Fruit fly (Drosophila melanogaster) whole organism, embryonic: ENCODE results near the gene CG8176.
A peak's percentile ranks its signal among the peaks of the same experiment; 100 is the strongest.

Source experiments
- Ada2b ChIP-seq: fragments of 200-800 bp; sonication (Bioruptor generic); IDR thresholded peaks from 2 replicates; pipeline ENCODE4 v1.3.6; 2022; ENCODE audit warnings: missing biosample characterization, missing genetic modification characterization
- Atf3 ChIP-seq: fragments of 200-800 bp; sonication (Bioruptor generic); optimal IDR thresholded peaks from 3 replicates; lab custom pipeline; 2016; ENCODE audit warnings: missing biosample characterization, missing genetic modification characterization
- Awh ChIP-seq: fragments of 200-800 bp; sonication (Bioruptor generic); IDR thresholded peaks from 2 replicates; pipeline ENCODE4, ENCODE4 v1.3.6; 2022; ENCODE audit warnings: missing biosample characterization, missing genetic modification characterization
- BtbVII ChIP-seq: fragments of 200-800 bp; sonication (Bioruptor generic); optimal IDR thresholded peaks from 3 replicates; lab custom pipeline; 2017; ENCODE audit warnings: missing biosample characterization, mild to moderate bottlenecking, missing genetic modification characterization
- CG10959 ChIP-seq: fragments of 200-800 bp; sonication (Bioruptor generic); IDR thresholded peaks from 2 replicates; pipeline ENCODE4 v1.3.6; 2022; ENCODE audit warnings: missing biosample characterization, missing genetic modification characterization
- CG10979 ChIP-seq: fragments of 200-800 bp; sonication (Bioruptor generic); optimal IDR thresholded peaks from 2 replicates; lab custom pipeline; 2018; ENCODE audit warnings: missing biosample characterization, mild to moderate bottlenecking, missing genetic modification characterization, moderate library complexity
- CG11504 ChIP-seq: fragments of 200-800 bp; sonication (Bioruptor generic); optimal IDR thresholded peaks from 3 replicates; lab custom pipeline; 2019; ENCODE audit warnings: missing biosample characterization, mild to moderate bottlenecking, missing genetic modification characterization, moderate library complexity
- CG11696 ChIP-seq: fragments of 200-800 bp; sonication (Bioruptor generic); IDR thresholded peaks from 2 replicates; pipeline ENCODE4 v1.3.6; 2022; ENCODE audit warnings: missing biosample characterization, missing genetic modification characterization
- CG13123 ChIP-seq: fragments of 200-800 bp; sonication (Bioruptor generic); optimal IDR thresholded peaks from 2 replicates; lab custom pipeline; 2016; ENCODE audit warnings: missing biosample characterization, missing genetic modification characterization
- CG13287 ChIP-seq: fragments of 200-800 bp; sonication (Bioruptor generic); IDR thresholded peaks from 2 replicates; pipeline ENCODE4 v1.3.6; 2022; ENCODE audit warnings: missing biosample characterization, missing genetic modification characterization; ENCODE audit not compliant: partially characterized antibody
- CG14667 ChIP-seq: fragments of 200-800 bp; sonication (Bioruptor generic); IDR thresholded peaks from 2 replicates; pipeline ENCODE4 v1.3.6; 2022; ENCODE audit warnings: missing biosample characterization, missing genetic modification characterization
- CG15269 ChIP-seq: fragments of 200-800 bp; sonication (Bioruptor generic); optimal IDR thresholded peaks from 2 replicates; lab custom pipeline; 2018; ENCODE audit warnings: missing biosample characterization, mild to moderate bottlenecking, missing genetic modification characterization, moderate library complexity
- CG1603 ChIP-seq: fragments of 200-800 bp; sonication (Bioruptor generic); optimal IDR thresholded peaks from 2 replicates; lab custom pipeline; 2019; ENCODE audit warnings: missing biosample characterization, mild to moderate bottlenecking, missing genetic modification characterization, moderate library complexity
- CG17186 ChIP-seq: fragments of 200-800 bp; sonication (Bioruptor generic); optimal IDR thresholded peaks from 3 replicates; lab custom pipeline; 2017; ENCODE audit warnings: missing biosample characterization, missing genetic modification reagents, missing genetic modification characterization
- CG17568 ChIP-seq: fragments of 200-800 bp; sonication (Bioruptor generic); optimal IDR thresholded peaks from 2 replicates; lab custom pipeline; 2018; ENCODE audit warnings: missing biosample characterization, mild to moderate bottlenecking, missing genetic modification characterization, moderate library complexity
- CG18599 ChIP-seq: fragments of 200-800 bp; sonication (Bioruptor generic); optimal IDR thresholded peaks from 3 replicates; lab custom pipeline; 2017; ENCODE audit warnings: missing biosample characterization, missing genetic modification characterization, mild to moderate bottlenecking, moderate library complexity, missing genetic modification reagents
- CG2875 ChIP-seq: fragments of 200-800 bp; sonication (Bioruptor generic); optimal IDR thresholded peaks from 2 replicates; lab custom pipeline; 2017; ENCODE audit warnings: missing biosample characterization, mild to moderate bottlenecking, missing genetic modification characterization, missing genetic modification reagents
- CG30403 ChIP-seq: fragments of 200-800 bp; sonication (Bioruptor generic); optimal IDR thresholded peaks from 3 replicates; lab custom pipeline; 2016; ENCODE audit warnings: missing biosample characterization, missing genetic modification characterization
- CG31224 ChIP-seq: fragments of 200-800 bp; sonication (Bioruptor generic); IDR thresholded peaks from 2 replicates; pipeline ENCODE4 v1.3.6; 2022; ENCODE audit warnings: missing biosample characterization, missing genetic modification characterization
- CG32767 ChIP-seq: fragments of 200-800 bp; sonication (Bioruptor generic); IDR thresholded peaks from 2 replicates; pipeline ENCODE4 v1.3.6; 2022; ENCODE audit warnings: missing biosample characterization, missing genetic modification characterization
- CG4282 ChIP-seq: fragments of 200-800 bp; sonication (Bioruptor generic); optimal IDR thresholded peaks from 2 replicates; lab custom pipeline; 2016; ENCODE audit warnings: missing biosample characterization, missing genetic modification characterization
- CG4360 ChIP-seq: fragments of 200-800 bp; sonication (Bioruptor generic); IDR thresholded peaks from 2 replicates; pipeline ENCODE4 v1.3.6; 2022; ENCODE audit warnings: missing biosample characterization, missing genetic modification characterization
- CG5180 ChIP-seq: fragments of 200-800 bp; sonication (Bioruptor generic); optimal IDR thresholded peaks from 3 replicates; lab custom pipeline; 2017; ENCODE audit warnings: missing biosample characterization, missing genetic modification characterization, mild to moderate bottlenecking, moderate library complexity, missing genetic modification reagents
- CG6689 ChIP-seq: fragments of 200-800 bp; sonication (Bioruptor generic); IDR thresholded peaks from 2 replicates; pipeline ENCODE4 v1.3.6; 2022; ENCODE audit warnings: missing biosample characterization, missing genetic modification characterization
- CkIIα-i1 ChIP-seq: fragments of 200-800 bp; sonication (Bioruptor generic); IDR thresholded peaks from 2 replicates; pipeline ENCODE4 v1.3.6; 2022; ENCODE audit warnings: missing biosample characterization, missing genetic modification characterization
- HLH3B ChIP-seq: fragments of 200-800 bp; sonication (Bioruptor generic); IDR thresholded peaks from 2 replicates; pipeline ENCODE4 v1.3.6; 2022; ENCODE audit warnings: missing biosample characterization, missing genetic modification characterization
- HmgZ ChIP-seq: fragments of 200-800 bp; sonication (Bioruptor generic); optimal IDR thresholded peaks from 2 replicates; lab custom pipeline; 2018; ENCODE audit warnings: missing biosample characterization, mild to moderate bottlenecking, missing genetic modification characterization
- Hr51 ChIP-seq, 2 experiments: fragments of 200-800 bp; sonication (Bioruptor generic); optimal IDR thresholded peaks; 2 replicates in 1 of 2; 3 replicates in 1 of 2; lab custom pipeline; 2016 to 2018; ENCODE audit warnings: missing biosample characterization in 2 of 2, missing genetic modification characterization in 2 of 2, mild to moderate bottlenecking in 1 of 2, moderate library complexity in 1 of 2
- Kr ChIP-seq: fragments of 200-800 bp; sonication (Bioruptor generic); optimal IDR thresholded peaks from 2 replicates; lab custom pipeline; 2017; ENCODE audit warnings: missing biosample characterization, mild to moderate bottlenecking, missing genetic modification characterization
- Myb ChIP-seq: fragments of 200-800 bp; sonication (Bioruptor generic); optimal IDR thresholded peaks from 2 replicates; lab custom pipeline; 2016; ENCODE audit warnings: missing biosample characterization, missing genetic modification characterization
- Nf-YA ChIP-seq: fragments of 200-800 bp; sonication (Bioruptor generic); IDR thresholded peaks from 2 replicates; pipeline ENCODE4 v1.3.6; 2022; ENCODE audit warnings: missing biosample characterization, missing genetic modification characterization
- Opbp ChIP-seq: fragments of 200-800 bp; sonication (Bioruptor generic); IDR thresholded peaks from 3 replicates; pipeline ENCODE4 v1.3.6; 2022; ENCODE audit warnings: missing biosample characterization, missing genetic modification characterization; ENCODE audit not compliant: partially characterized antibody
- Ssrp ChIP-seq: fragments of 200-800 bp; sonication (Bioruptor generic); optimal IDR thresholded peaks from 2 replicates; lab custom pipeline; 2018; ENCODE audit warnings: missing biosample characterization, mild to moderate bottlenecking, missing genetic modification characterization, moderate library complexity
- Taf1 ChIP-seq: fragments of 200-800 bp; sonication (Bioruptor generic); IDR thresholded peaks from 2 replicates; pipeline ENCODE4 v1.3.6; 2022; ENCODE audit warnings: missing biosample characterization, missing genetic modification characterization
- ato ChIP-seq: fragments of 200-800 bp; sonication (Bioruptor generic); IDR thresholded peaks from 2 replicates; pipeline ENCODE4 v1.3.6; 2022; ENCODE audit warnings: missing biosample characterization, missing genetic modification characterization; ENCODE audit not compliant: partially characterized antibody
- bigmax ChIP-seq: fragments of 200-800 bp; sonication (Bioruptor generic); optimal IDR thresholded peaks from 2 replicates; lab custom pipeline; 2018; ENCODE audit warnings: missing biosample characterization, mild to moderate bottlenecking, missing genetic modification characterization
- ci ChIP-seq: fragments of 200-800 bp; sonication (Bioruptor generic); IDR thresholded peaks from 3 replicates; pipeline ENCODE4 v1.3.6; 2022; ENCODE audit warnings: missing biosample characterization, missing genetic modification characterization
- ems ChIP-seq: fragments of 200-800 bp; sonication (Bioruptor generic); optimal IDR thresholded peaks from 3 replicates; lab custom pipeline; 2016; ENCODE audit warnings: missing biosample characterization, missing genetic modification characterization
- gcm2 ChIP-seq: fragments of 200-800 bp; sonication (Bioruptor generic); optimal IDR thresholded peaks from 2 replicates; lab custom pipeline; 2016; ENCODE audit warnings: missing biosample characterization, missing genetic modification characterization
- grau ChIP-seq: fragments of 200-800 bp; optimal IDR thresholded peaks from 3 replicates; lab custom pipeline; 2019; ENCODE audit warnings: missing biosample characterization, mild to moderate bottlenecking, missing genetic modification characterization, moderate library complexity
- gt ChIP-seq: fragments of 200-800 bp; sonication (Bioruptor generic); IDR thresholded peaks from 2 replicates; pipeline ENCODE4 v1.3.6; 2022; ENCODE audit warnings: missing biosample characterization, missing genetic modification characterization
- kah ChIP-seq: fragments of 200-800 bp; sonication (Bioruptor generic); optimal IDR thresholded peaks from 2 replicates; lab custom pipeline; 2018; ENCODE audit warnings: missing biosample characterization, mild to moderate bottlenecking, missing genetic modification characterization
- mld ChIP-seq: fragments of 200-800 bp; sonication (Bioruptor generic); IDR thresholded peaks from 3 replicates; pipeline ENCODE4 v1.3.6; 2022; ENCODE audit warnings: missing biosample characterization, missing genetic modification characterization; ENCODE audit not compliant: partially characterized antibody
- nmo ChIP-seq: fragments of 200-800 bp; sonication (Bioruptor generic); optimal IDR thresholded peaks from 2 replicates; lab custom pipeline; 2018; ENCODE audit warnings: missing biosample characterization, mild to moderate bottlenecking, missing genetic modification characterization, moderate library complexity
- otp ChIP-seq: fragments of 200-800 bp; sonication (Bioruptor generic); IDR thresholded peaks from 3 replicates; pipeline ENCODE4, ENCODE4 v1.3.6; 2022; ENCODE audit warnings: missing biosample characterization, missing genetic modification characterization
- p53 ChIP-seq: fragments of 200-800 bp; sonication (Bioruptor generic); optimal IDR thresholded peaks from 2 replicates; lab custom pipeline; 2016; ENCODE audit warnings: missing biosample characterization, missing genetic modification characterization
- schlank ChIP-seq: fragments of 200-800 bp; sonication (Bioruptor generic); optimal IDR thresholded peaks from 2 replicates; lab custom pipeline; 2018; ENCODE audit warnings: missing biosample characterization, mild to moderate bottlenecking, missing genetic modification characterization
- seq ChIP-seq: fragments of 200-800 bp; sonication (Bioruptor generic); IDR thresholded peaks from 2 replicates; pipeline ENCODE4 v1.3.6; 2022; ENCODE audit warnings: missing biosample characterization, missing genetic modification characterization
- sim ChIP-seq: fragments of 200-800 bp; sonication (Bioruptor generic); IDR thresholded peaks from 2 replicates; pipeline ENCODE4 v1.3.6; 2022; ENCODE audit warnings: missing biosample characterization, missing genetic modification characterization
- unc-4 ChIP-seq: fragments of 200-800 bp; sonication (Bioruptor generic); IDR thresholded peaks from 2 replicates; pipeline ENCODE4 v1.3.6; 2022; ENCODE audit warnings: missing biosample characterization, missing genetic modification characterization; ENCODE audit not compliant: partially characterized antibody
- zen ChIP-seq: fragments of 200-800 bp; sonication (Bioruptor generic); optimal IDR thresholded peaks from 3 replicates; lab custom pipeline; 2018; ENCODE audit warnings: missing biosample characterization, mild to moderate bottlenecking, missing genetic modification characterization, moderate library complexity

The CG8176 gene

dm6 chr3R:9496748-9497147, 19.1 kb upstream of the CG8176 start (continued):
- TF ChIP-seq gt (GFP tag; lab: Robert Waterston, UW): no peak
- TF ChIP-seq CG4282 (GFP tag; lab: Kevin White, UChicago): peak; percentile 75
- TF ChIP-seq Opbp (GFP tag; lab: Robert Waterston, UW): peak; percentile 70
- TF ChIP-seq Hr51 (GFP tag; optimal IDR thresholded peaks at IDR 0.05; lab: Kevin White, UChicago): peak; percentile 37 to 83
- TF ChIP-seq CG18599 (GFP tag; lab: Kevin White, UChicago): peak; percentile 75
- TF ChIP-seq CG30403 (GFP tag; lab: Kevin White, UChicago): peak; percentile 80
- peak; percentile 90 for TF ChIP-seq CG1603 (tag; lab: Kevin White, UChicago)
- peak; percentile 7 for TF ChIP-seq Ssrp (tag; lab: Kevin White, UChicago)
- no peak for TF ChIP-seq sim (GFP tag; lab: Robert Waterston, UW)
- peak; percentile 78 for TF ChIP-seq nmo (GFP tag; lab: Kevin White, UChicago)
- TF ChIP-seq grau (tag; lab: Kevin White, UChicago): peak; percentile 69
- peak; percentile 58 for TF ChIP-seq unc-4 (GFP tag; lab: Robert Waterston, UW)
- TF ChIP-seq CG4360 (GFP tag; lab: Robert Waterston, UW): no peak
- no peak for TF ChIP-seq CG11696 (GFP tag; lab: Robert Waterston, UW)
- TF ChIP-seq CG5180 (GFP tag; lab: Kevin White, UChicago): no peak
- peak; percentile 35 for TF ChIP-seq CG17186 (GFP tag; lab: Kevin White, UChicago)
- peak; percentile 81 for TF ChIP-seq CG13287
- TF ChIP-seq ci: peak; percentile 85
- no peak for TF ChIP-seq Awh (GFP tag; lab: Robert Waterston, UW)
- no peak for TF ChIP-seq CG14667 (GFP tag; lab: Robert Waterston, UW)
- TF ChIP-seq BtbVII (GFP tag; lab: Kevin White, UChicago): peak; percentile 38
- TF ChIP-seq gcm2: peak; percentile 49
- no peak for TF ChIP-seq Ada2b
- TF ChIP-seq CkIIα-i1 (GFP tag; lab: Robert Waterston, UW): no peak
- peak; percentile 86 for TF ChIP-seq Myb (GFP tag; lab: Kevin White, UChicago)
- TF ChIP-seq ems (GFP tag; lab: Kevin White, UChicago): peak; percentile 71
- TF ChIP-seq Atf3 (GFP tag; lab: Kevin White, UChicago): peak; percentile 40
- TF ChIP-seq Taf1 (GFP tag; lab: Robert Waterston, UW): no peak; the same call in 1 of the 2 replicates
- peak; percentile 36; the same call in 1 of the 3 replicates for TF ChIP-seq mld (GFP tag; lab: Robert Waterston, UW)
- peak; percentile 94 for TF ChIP-seq HmgZ (tag; lab: Kevin White, UChicago)
- peak; percentile 24 for TF ChIP-seq CG17568
- TF ChIP-seq seq (GFP tag; lab: Robert Waterston, UW): no peak
- TF ChIP-seq zen (tag; lab: Kevin White, UChicago): peak; percentile 64
- TF ChIP-seq Nf-YA (GFP tag; lab: Robert Waterston, UW): no peak
- TF ChIP-seq ato (GFP tag; lab: Robert Waterston, UW): peak; percentile 71
- TF ChIP-seq CG10959: no peak
- TF ChIP-seq CG15269 (tag; lab: Kevin White, UChicago): peak; percentile 48
- peak; percentile 54 for TF ChIP-seq CG13123 (GFP tag; lab: Kevin White, UChicago)
- peak; percentile 62 for TF ChIP-seq CG11504 (tag; lab: Kevin White, UChicago)
- peak; percentile 87 for TF ChIP-seq p53 (GFP tag; lab: Kevin White, UChicago)
- TF ChIP-seq Kr (GFP tag; lab: Kevin White, UChicago): no peak
- TF ChIP-seq CG10979 (tag; lab: Kevin White, UChicago): peak; percentile 12
- TF ChIP-seq CG32767: no peak
- no peak; the same call in 1 of the 2 replicates for TF ChIP-seq CG31224 (GFP tag; lab: Robert Waterston, UW)
- TF ChIP-seq CG2875: peak; percentile 29
- no peak for TF ChIP-seq otp
- TF ChIP-seq HLH3B (GFP tag; lab: Robert Waterston, UW): peak; percentile 55; the same call in 1 of the 2 replicates
- peak; percentile 29 for TF ChIP-seq bigmax (GFP tag; lab: Kevin White, UChicago)
- TF ChIP-seq kah: no peak
- TF ChIP-seq CG6689 (GFP tag; lab: Robert Waterston, UW): no peak
- peak; percentile 58 for TF ChIP-seq schlank (tag; lab: Kevin White, UChicago)
